Fruit fly (Drosophila melanogaster): ENCODE measurements around the gene CG6126.

DNA sequence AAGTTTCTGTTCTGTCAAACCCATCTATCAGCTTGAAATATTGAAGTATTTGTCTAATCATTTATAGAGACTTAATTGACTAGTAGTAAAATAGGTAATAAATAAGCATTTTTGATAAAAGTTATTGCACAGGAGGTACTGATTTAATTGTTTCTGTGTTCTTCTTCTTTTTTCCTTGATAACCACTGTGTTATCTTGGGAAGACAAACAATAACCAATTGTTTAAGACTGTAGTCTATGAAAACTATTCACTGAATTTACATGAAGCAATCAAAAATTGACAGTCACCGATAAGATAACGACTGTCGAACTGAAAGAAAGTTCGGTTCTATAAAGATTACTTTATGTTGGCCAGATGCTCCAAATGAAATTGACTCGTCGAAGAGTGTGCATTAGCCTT, 29.4 kb downstream of the CG6126 start:
- no peak for TF ChIP-seq CG8478 (optimal IDR thresholded peaks at IDR 0.05)
- no peak for TF ChIP-seq CTCF (optimal IDR thresholded peaks at IDR 0.05)

Data from S2 (cell line).